Fruit fly (Drosophila melanogaster) whole organism, embryonic: ENCODE data around the gene CG31157.

Experiments used
- Bgb ChIP-seq: fragments of 200-800 bp; sonication (Bioruptor generic); IDR thresholded peaks from 2 replicates; pipeline ENCODE4 v1.3.6; 2022; ENCODE audit warnings: missing biosample characterization, missing genetic modification characterization; ENCODE audit not compliant: partially characterized antibody
- CG11456 ChIP-seq: fragments of 200-800 bp; sonication (Bioruptor generic); IDR thresholded peaks from 3 replicates; pipeline ENCODE4 v1.3.6; 2022; ENCODE audit warnings: missing biosample characterization, missing genetic modification characterization
- CG13296 ChIP-seq: fragments of 200-800 bp; sonication (Bioruptor generic); optimal IDR thresholded peaks from 3 replicates; lab custom pipeline; 2018; ENCODE audit warnings: missing biosample characterization, mild to moderate bottlenecking, missing genetic modification characterization
- CG13424 ChIP-seq: fragments of 200-800 bp; sonication (Bioruptor generic); optimal IDR thresholded peaks from 2 replicates; lab custom pipeline; 2019; ENCODE audit warnings: missing biosample characterization, mild to moderate bottlenecking, missing genetic modification characterization, moderate library complexity
- CG14014 ChIP-seq: fragments of 200-800 bp; sonication (Bioruptor generic); IDR thresholded peaks from 2 replicates; pipeline ENCODE4 v1.3.6; 2022; ENCODE audit warnings: missing biosample characterization, missing genetic modification characterization
- CG14050 ChIP-seq: fragments of 200-800 bp; sonication (Bioruptor generic); IDR thresholded peaks from 3 replicates; pipeline ENCODE4 v1.3.6; 2022; ENCODE audit warnings: missing biosample characterization, missing genetic modification characterization
- CG14710 ChIP-seq: fragments of 200-800 bp; sonication (Bioruptor generic); optimal IDR thresholded peaks from 3 replicates; lab custom pipeline; 2019; ENCODE audit warnings: missing biosample characterization, mild to moderate bottlenecking, missing genetic modification characterization, moderate library complexity
- CG17385 ChIP-seq: fragments of 200-800 bp; sonication (Bioruptor generic); optimal IDR thresholded peaks from 3 replicates; lab custom pipeline; 2018; ENCODE audit warnings: missing biosample characterization, mild to moderate bottlenecking, missing genetic modification characterization
- CG18764 ChIP-seq: fragments of 200-800 bp; sonication (Bioruptor generic); optimal IDR thresholded peaks from 3 replicates; lab custom pipeline; 2016; ENCODE audit warnings: missing biosample characterization, missing genetic modification characterization
- CG30403 ChIP-seq: fragments of 200-800 bp; sonication (Bioruptor generic); optimal IDR thresholded peaks from 3 replicates; lab custom pipeline; 2016; ENCODE audit warnings: missing biosample characterization, missing genetic modification characterization
- CG31224 ChIP-seq: fragments of 200-800 bp; sonication (Bioruptor generic); IDR thresholded peaks from 2 replicates; pipeline ENCODE4 v1.3.6; 2022; ENCODE audit warnings: missing biosample characterization, missing genetic modification characterization
- CG7963 ChIP-seq: fragments of 200-800 bp; sonication (Bioruptor generic); IDR thresholded peaks from 3 replicates; pipeline ENCODE4 v1.3.6; 2022; ENCODE audit warnings: missing biosample characterization, missing genetic modification characterization; ENCODE audit not compliant: partially characterized antibody
- CG8478 ChIP-seq: fragments of >200 bp; optimal IDR thresholded peaks from 2 replicates; lab custom pipeline; 2018
- CG9797 ChIP-seq: fragments of 200-800 bp; sonication (Bioruptor generic); optimal IDR thresholded peaks from 3 replicates; lab custom pipeline; 2018; ENCODE audit warnings: missing biosample characterization, mild to moderate bottlenecking, missing genetic modification characterization
- CG9932 ChIP-seq: fragments of 200-800 bp; sonication (Bioruptor generic); IDR thresholded peaks from 2 replicates; pipeline ENCODE4 v1.3.6; 2022; ENCODE audit warnings: missing biosample characterization, missing genetic modification characterization
- CTCF ChIP-seq: fragments of 200-800 bp; sonication (Bioruptor generic); optimal IDR thresholded peaks from 2 replicates; lab custom pipeline; 2017; ENCODE audit warnings: missing biosample characterization, mild to moderate bottlenecking, missing genetic modification characterization, moderate library complexity
- CkIIα-i1 ChIP-seq: fragments of 200-800 bp; sonication (Bioruptor generic); IDR thresholded peaks from 2 replicates; pipeline ENCODE4 v1.3.6; 2022; ENCODE audit warnings: missing biosample characterization, missing genetic modification characterization
- CoRest ChIP-seq: fragments of 200-800 bp; sonication (Bioruptor generic); optimal IDR thresholded peaks from 3 replicates; lab custom pipeline; 2018; ENCODE audit warnings: missing biosample characterization, mild to moderate bottlenecking, missing genetic modification characterization, moderate library complexity
- Doc2 ChIP-seq: fragments of 200-800 bp; sonication (Bioruptor generic); IDR thresholded peaks from 2 replicates; pipeline ENCODE4 v1.3.6; 2022; ENCODE audit warnings: missing biosample characterization, missing genetic modification characterization
- Eip74EF ChIP-seq, 2 experiments: fragments of 200-800 bp in 1 of 2; fragments of >200 bp in 1 of 2; sonication (Bioruptor generic) in 1 of 2; optimal IDR thresholded peaks; 2 replicates each; lab custom pipeline; 2017 to 2019; ENCODE audit warnings: missing biosample characterization in 2 of 2, missing genetic modification characterization in 2 of 2, mild to moderate bottlenecking in 1 of 2, moderate library complexity in 1 of 2
- Gug ChIP-seq: fragments of 200-800 bp; sonication (Bioruptor generic); IDR thresholded peaks from 4 replicates; pipeline ENCODE4 v1.3.6; 2022; ENCODE audit warnings: missing biosample characterization, missing genetic modification characterization
- HHEX ChIP-seq: fragments of 200-800 bp; sonication (Bioruptor generic); optimal IDR thresholded peaks from 3 replicates; lab custom pipeline; 2017; ENCODE audit warnings: missing biosample characterization, mild to moderate bottlenecking, missing genetic modification characterization, missing genetic modification reagents
- HLH3B ChIP-seq: fragments of 200-800 bp; sonication (Bioruptor generic); IDR thresholded peaks from 2 replicates; pipeline ENCODE4 v1.3.6; 2022; ENCODE audit warnings: missing biosample characterization, missing genetic modification characterization
- Lim3 ChIP-seq: fragments of 200-800 bp; sonication (Bioruptor generic); IDR thresholded peaks from 2 replicates; pipeline ENCODE4 v1.3.6; 2022; ENCODE audit warnings: missing biosample characterization, missing genetic modification characterization
- Max ChIP-seq: fragments of 200-800 bp; sonication (Bioruptor generic); optimal IDR thresholded peaks from 2 replicates; lab custom pipeline; 2016; ENCODE audit warnings: missing biosample characterization, mild to moderate bottlenecking, missing genetic modification characterization
- Xbp1 ChIP-seq: fragments of 200-800 bp; sonication (Bioruptor generic); optimal IDR thresholded peaks from 3 replicates; lab custom pipeline; 2016; ENCODE audit warnings: missing biosample characterization, mild to moderate bottlenecking, missing genetic modification characterization
- YL-1 ChIP-seq: fragments of 200-800 bp; sonication (Bioruptor generic); optimal IDR thresholded peaks from 3 replicates; lab custom pipeline; 2017; ENCODE audit warnings: missing biosample characterization, mild to moderate bottlenecking, missing genetic modification characterization
- ab ChIP-seq: fragments of 200-800 bp; sonication (Bioruptor generic); optimal IDR thresholded peaks from 2 replicates; lab custom pipeline; 2016; ENCODE audit warnings: missing biosample characterization, missing genetic modification characterization
- abd-A ChIP-seq: fragments of 200-800 bp; sonication (Bioruptor generic); optimal IDR thresholded peaks from 3 replicates; lab custom pipeline; 2019; ENCODE audit warnings: missing biosample characterization, mild to moderate bottlenecking, missing genetic modification characterization, moderate library complexity
- ac ChIP-seq: fragments of 200-800 bp; sonication (Bioruptor generic); optimal IDR thresholded peaks from 3 replicates; lab custom pipeline; 2017; ENCODE audit warnings: missing biosample characterization, mild to moderate bottlenecking, missing genetic modification characterization
- al ChIP-seq: fragments of 200-800 bp; sonication (Bioruptor generic); IDR thresholded peaks from 2 replicates; pipeline ENCODE4 v1.3.6; 2022; ENCODE audit warnings: missing biosample characterization, missing genetic modification characterization
- amos ChIP-seq: fragments of 200-800 bp; sonication (Bioruptor generic); IDR thresholded peaks from 2 replicates; pipeline ENCODE4 v1.3.6; 2022; ENCODE audit warnings: missing biosample characterization, missing genetic modification characterization; ENCODE audit not compliant: partially characterized antibody
- cg ChIP-seq: fragments of 200-800 bp; sonication (Bioruptor generic); optimal IDR thresholded peaks from 3 replicates; lab custom pipeline; 2019; ENCODE audit warnings: missing biosample characterization, mild to moderate bottlenecking, missing genetic modification characterization, moderate library complexity
- dmrt11E ChIP-seq: fragments of 200-800 bp; sonication (Bioruptor generic); optimal IDR thresholded peaks from 3 replicates; lab custom pipeline; 2018; ENCODE audit warnings: missing biosample characterization, mild to moderate bottlenecking, missing genetic modification characterization, moderate library complexity
- exex ChIP-seq: fragments of 200-800 bp; sonication (Bioruptor generic); optimal IDR thresholded peaks from 4 replicates; lab custom pipeline; 2018; ENCODE audit warnings: missing biosample characterization, mild to moderate bottlenecking, missing genetic modification characterization, moderate library complexity
- gcm ChIP-seq: fragments of 200-800 bp; sonication (Bioruptor generic); optimal IDR thresholded peaks from 2 replicates; lab custom pipeline; 2019; ENCODE audit warnings: missing biosample characterization, mild to moderate bottlenecking, missing genetic modification characterization, moderate library complexity
- gsb ChIP-seq: fragments of 200-800 bp; sonication (Bioruptor generic); IDR thresholded peaks from 2 replicates; pipeline ENCODE4 v1.3.6; 2022; ENCODE audit warnings: missing biosample characterization, missing genetic modification characterization
- her ChIP-seq: fragments of 200-800 bp; sonication (Bioruptor generic); optimal IDR thresholded peaks from 2 replicates; lab custom pipeline; 2016; ENCODE audit warnings: missing biosample characterization, missing genetic modification characterization
- hkb ChIP-seq, 2 experiments: fragments of 200-800 bp in 1 of 2; fragments of >200 bp in 1 of 2; sonication (Bioruptor generic) in 1 of 2; IDR thresholded peaks in 1 of 2; optimal IDR thresholded peaks in 1 of 2; 2 replicates each; pipeline versions ENCODE4 v1.3.6 to Lab custom; 2017 to 2022; ENCODE audit warnings: missing biosample characterization in 1 of 2, missing genetic modification characterization in 1 of 2
- kni ChIP-seq: fragments of 200-800 bp; sonication (Bioruptor generic); optimal IDR thresholded peaks from 3 replicates; lab custom pipeline; 2017; ENCODE audit warnings: mild to moderate bottlenecking, missing biosample characterization, missing genetic modification reagents, missing genetic modification characterization
- knrl ChIP-seq: fragments of 200-800 bp; sonication (Bioruptor generic); IDR thresholded peaks from 3 replicates; pipeline ENCODE4 v1.3.6; 2022; ENCODE audit warnings: missing biosample characterization, missing genetic modification characterization; ENCODE audit not compliant: partially characterized antibody
- pita ChIP-seq: fragments of 200-800 bp; sonication (Bioruptor generic); optimal IDR thresholded peaks from 2 replicates; lab custom pipeline; 2017; ENCODE audit warnings: missing biosample characterization, mild to moderate bottlenecking, missing genetic modification characterization
- pros ChIP-seq: fragments of 200-800 bp; sonication (Bioruptor generic); optimal IDR thresholded peaks from 3 replicates; lab custom pipeline; 2019; ENCODE audit warnings: missing biosample characterization, mild to moderate bottlenecking, missing genetic modification characterization, moderate library complexity
- pzg ChIP-seq: fragments of 200-800 bp; sonication (Bioruptor generic); optimal IDR thresholded peaks from 3 replicates; lab custom pipeline; 2018; ENCODE audit warnings: missing biosample characterization, mild to moderate bottlenecking, missing genetic modification characterization, moderate library complexity
- salm ChIP-seq: fragments of 200-800 bp; sonication (Bioruptor generic); optimal IDR thresholded peaks from 2 replicates; lab custom pipeline; 2018; ENCODE audit warnings: missing biosample characterization, mild to moderate bottlenecking, missing genetic modification characterization
- shn ChIP-seq: fragments of 200-800 bp; sonication (Bioruptor generic); optimal IDR thresholded peaks from 3 replicates; lab custom pipeline; 2016; ENCODE audit warnings: missing biosample characterization, missing genetic modification characterization
- sr ChIP-seq: fragments of 200-800 bp; sonication (Bioruptor generic); IDR thresholded peaks from 3 replicates; pipeline ENCODE4 v1.3.6; 2022; ENCODE audit warnings: missing biosample characterization, missing genetic modification characterization
- stwl ChIP-seq: fragments of 200-800 bp; sonication (Bioruptor generic); optimal IDR thresholded peaks from 3 replicates; lab custom pipeline; 2018; ENCODE audit warnings: missing biosample characterization, mild to moderate bottlenecking, missing genetic modification characterization, moderate library complexity
- toy ChIP-seq: fragments of 200-800 bp; sonication (Bioruptor generic); IDR thresholded peaks from 2 replicates; pipeline ENCODE4 v1.3.6; 2022; ENCODE audit warnings: missing biosample characterization, missing genetic modification characterization
- vvl ChIP-seq: fragments of 200-800 bp; sonication (Bioruptor generic); IDR thresholded peaks from 2 replicates; pipeline ENCODE4 v1.3.6; 2022; ENCODE audit warnings: missing biosample characterization, missing genetic modification characterization

The CG31157 gene

DNA sequence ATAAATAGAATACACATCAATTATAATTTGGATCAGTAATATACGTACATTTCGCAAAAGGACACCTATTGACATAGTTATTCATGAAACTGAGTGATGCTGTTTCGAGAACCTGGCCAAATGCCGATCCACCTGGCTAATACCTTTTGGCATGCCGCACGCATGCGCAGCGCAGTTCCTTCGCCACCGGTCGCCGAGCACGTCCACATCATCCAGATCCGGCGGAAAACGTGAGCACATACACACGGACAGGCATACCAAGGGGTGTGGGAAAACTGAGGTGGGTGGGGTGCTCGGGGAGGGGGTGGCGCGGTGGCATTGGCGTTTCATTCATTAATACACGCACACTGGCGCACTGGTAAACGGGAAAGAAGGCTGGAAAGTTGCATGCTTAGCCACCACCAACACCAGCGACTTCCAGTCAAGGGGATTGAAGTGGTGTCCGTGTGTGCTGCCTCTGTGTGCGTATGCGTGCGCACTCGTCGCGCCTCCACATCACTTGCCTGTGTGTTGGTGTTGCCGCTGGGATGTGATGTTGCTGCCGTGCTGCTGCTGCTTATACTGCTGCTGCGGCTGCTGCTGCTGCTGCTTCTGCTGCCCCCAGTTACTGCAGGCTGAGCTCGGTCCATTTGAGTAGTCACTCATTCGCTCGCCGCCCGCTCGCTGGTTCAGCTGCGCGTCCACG, 9.7 kb downstream of the CG31157 start, which contains the start of gene sim (continued):
- TF ChIP-seq salm (tag; lab: Kevin White, UChicago) (no peak), CoRest (no peak), CG9932 (GFP tag; lab: Robert Waterston, UW) (0 out of 2 replicates have a peak, but pooled peaks have one; percentile 21), CG30403 (GFP tag; lab: Kevin White, UChicago) (no peak), CG14710 (tag; lab: Kevin White, UChicago) (no peak), Bgb (GFP tag; lab: Robert Waterston, UW) (peak; percentile 17; the same call in 1 of the 2 replicates), ab (GFP tag; lab: Kevin White, UChicago) (no peak), gsb (GFP tag; lab: Robert Waterston, UW) (peak; percentile 32; the same call in 1 of the 2 replicates), CG14014 (GFP tag; lab: Robert Waterston, UW) (no peak), YL-1 (GFP tag; lab: Kevin White, UChicago) (no peak), sr (GFP tag; lab: Robert Waterston, UW) (0 out of 3 replicates have a peak, but pooled peaks have one; percentile 12), HHEX (GFP tag; lab: Kevin White, UChicago) (no peak), CG13296 (no peak), CTCF (no peak), kni (GFP tag; lab: Kevin White, UChicago) (peak; percentile 16), dmrt11E (no peak), CG14050 (no peak), cg (GFP tag; lab: Kevin White, UChicago) (peak; percentile 91), her (GFP tag; lab: Kevin White, UChicago) (no peak), CG17385 (GFP tag; lab: Kevin White, UChicago) (no peak), stwl (tag; lab: Kevin White, UChicago) (no peak), vvl (GFP tag; lab: Robert Waterston, UW) (no peak), Lim3 (GFP tag; lab: Robert Waterston, UW) (no peak), CG9797 (GFP tag; lab: Kevin White, UChicago) (no peak), Xbp1 (GFP tag; lab: Kevin White, UChicago) (no peak), exex (tag; lab: Kevin White, UChicago) (no peak), Gug (GFP tag; lab: Robert Waterston, UW) (no peak), abd-A (no peak), pzg (GFP tag; lab: Kevin White, UChicago) (no peak), pita (GFP tag; lab: Kevin White, UChicago) (no peak), gcm (GFP tag; lab: Kevin White, UChicago) (no peak), HLH3B (GFP tag; lab: Robert Waterston, UW) (no peak), Eip74EF (GFP tag; optimal IDR thresholded peaks at IDR 0.05; lab: Kevin White, UChicago) (no peak), CG11456 (no peak), knrl (GFP tag; lab: Robert Waterston, UW) (0 out of 3 replicates have a peak, but pooled peaks have one; percentile 25), pros (GFP tag; lab: Kevin White, UChicago) (no peak), Max (GFP tag; lab: Kevin White, UChicago) (no peak), CkIIα-i1 (GFP tag; lab: Robert Waterston, UW) (no peak), toy (GFP tag; lab: Robert Waterston, UW) (no peak), hkb (optimal IDR thresholded peaks at IDR 0.05; lab: Kevin White, UChicago) (no peak), hkb (GFP tag; IDR thresholded peaks at IDR 0.05; lab: Robert Waterston, UW) (no peak), CG8478 (lab: Kevin White, UChicago) (no peak), al (GFP tag; lab: Robert Waterston, UW) (no peak), amos (no peak), Doc2 (GFP tag; lab: Robert Waterston, UW) (no peak), CG13424 (tag; lab: Kevin White, UChicago) (no peak), ac (GFP tag; lab: Kevin White, UChicago) (no peak), CG18764 (GFP tag; lab: Kevin White, UChicago) (no peak), CG7963 (no peak), CG31224 (GFP tag; lab: Robert Waterston, UW) (no peak), shn (GFP tag; lab: Kevin White, UChicago) (no peak)
